Worm (Caenorhabditis elegans) whole organism, mixed stage, embryonic: ENCODE measurements around the gene wdfy-2.

Source experiments
- M03D4.4 ChIP-seq: sonication (generic microtip); optimal IDR thresholded peaks from 2 replicates; lab custom pipeline; 2017; ENCODE audit warnings: mild to moderate bottlenecking, missing genetic modification characterization, missing compliant biosample characterization
- bed-3 ChIP-seq: fragments of 200-800 bp; sonication (Bioruptor generic); optimal IDR thresholded peaks from 3 replicates; lab custom pipeline; 2018; ENCODE audit warnings: mild to moderate bottlenecking, missing genetic modification characterization, moderate library complexity, missing compliant biosample characterization
- blmp-1 ChIP-seq: fragments of 150-350 bp; optimal IDR thresholded peaks from 2 replicates; lab custom pipeline; 2014; ENCODE audit warnings: missing biosample characterization, missing genetic modification characterization
- ceh-39 ChIP-seq: fragments of 150-350 bp; optimal IDR thresholded peaks from 2 replicates; lab custom pipeline; 2014; ENCODE audit warnings: missing biosample characterization, missing genetic modification characterization
- ceh-43 ChIP-seq: fragments of 200-800 bp; sonication (Bioruptor generic); optimal IDR thresholded peaks from 2 replicates; lab custom pipeline; 2018; ENCODE audit warnings: mild to moderate bottlenecking, missing genetic modification characterization, moderate library complexity, missing compliant biosample characterization
- ceh-83 ChIP-seq: fragments of 200-800 bp; sonication (Bioruptor generic); optimal IDR thresholded peaks from 2 replicates; lab custom pipeline; 2018; ENCODE audit warnings: mild to moderate bottlenecking, missing genetic modification characterization, missing compliant biosample characterization
- ces-1 ChIP-seq: fragments of 150-350 bp; optimal IDR thresholded peaks from 2 replicates; lab custom pipeline; 2014; ENCODE audit warnings: missing biosample characterization, missing genetic modification reagents, missing genetic modification characterization
- cnd-1 ChIP-seq: fragments of 200-800 bp; sonication (Bioruptor generic); optimal IDR thresholded peaks from 2 replicates; lab custom pipeline; 2018; ENCODE audit warnings: mild to moderate bottlenecking, missing genetic modification characterization, missing compliant biosample characterization
- drap-1 ChIP-seq: fragments of 200-800 bp; sonication (Bioruptor generic); optimal IDR thresholded peaks from 3 replicates; lab custom pipeline; 2018; ENCODE audit warnings: mild to moderate bottlenecking, missing genetic modification characterization, missing compliant biosample characterization
- elt-3 ChIP-seq: fragments of 150-350 bp; optimal IDR thresholded peaks from 2 replicates; lab custom pipeline; 2014; ENCODE audit warnings: missing biosample characterization, missing genetic modification characterization
- flh-1 ChIP-seq: fragments of 200-800 bp; sonication (Bioruptor generic); optimal IDR thresholded peaks from 2 replicates; lab custom pipeline; 2018; ENCODE audit warnings: mild to moderate bottlenecking, missing genetic modification characterization, moderate library complexity, missing compliant biosample characterization
- ham-2 ChIP-seq: fragments of 200-800 bp; sonication (Bioruptor generic); optimal IDR thresholded peaks from 2 replicates; lab custom pipeline; 2018; ENCODE audit warnings: mild to moderate bottlenecking, missing genetic modification characterization, missing compliant biosample characterization
- hlh-1 ChIP-seq: fragments of 150-350 bp; optimal IDR thresholded peaks from 2 replicates; lab custom pipeline; 2014; ENCODE audit warnings: missing biosample characterization, missing genetic modification reagents, missing genetic modification characterization
- lin-13 ChIP-seq: fragments of 150-350 bp; optimal IDR thresholded peaks from 2 replicates; lab custom pipeline; 2014; ENCODE audit warnings: missing biosample characterization, missing genetic modification characterization
- lin-32 ChIP-seq: fragments of 200-800 bp; sonication (Bioruptor generic); optimal IDR thresholded peaks from 2 replicates; lab custom pipeline; 2018; ENCODE audit warnings: mild to moderate bottlenecking, missing genetic modification characterization, missing compliant biosample characterization
- lsy-2 ChIP-seq: fragments of 150-350 bp; optimal IDR thresholded peaks from 2 replicates; lab custom pipeline; 2014; ENCODE audit warnings: missing biosample characterization, missing genetic modification characterization
- mab-5 ChIP-seq: fragments of 150-350 bp; optimal IDR thresholded peaks from 2 replicates; lab custom pipeline; 2014; ENCODE audit warnings: missing biosample characterization, missing genetic modification characterization
- mep-1 ChIP-seq: fragments of 150-350 bp; optimal IDR thresholded peaks from 2 replicates; lab custom pipeline; 2017; ENCODE audit warnings: missing biosample characterization, missing genetic modification reagents, missing genetic modification characterization, inconsistent platforms
- mls-2 ChIP-seq: sonication (generic microtip); optimal IDR thresholded peaks from 2 replicates; lab custom pipeline; 2016; ENCODE audit warnings: mild to moderate bottlenecking, missing genetic modification characterization, moderate library complexity, missing compliant biosample characterization
- nhr-12 ChIP-seq: fragments of 150-350 bp; optimal IDR thresholded peaks from 2 replicates; lab custom pipeline; 2014; ENCODE audit warnings: missing biosample characterization, missing genetic modification characterization
- nhr-2 ChIP-seq: fragments of 150-350 bp; optimal IDR thresholded peaks from 2 replicates; lab custom pipeline; 2014; ENCODE audit warnings: missing biosample characterization, missing genetic modification characterization
- nhr-237 ChIP-seq: fragments of 150-350 bp; optimal IDR thresholded peaks from 2 replicates; lab custom pipeline; 2014; ENCODE audit warnings: missing biosample characterization, missing genetic modification characterization
- nhr-28 ChIP-seq: fragments of 150-350 bp; optimal IDR thresholded peaks from 2 replicates; lab custom pipeline; 2014; ENCODE audit warnings: missing biosample characterization, missing genetic modification characterization
- nhr-76 ChIP-seq: sonication (generic microtip); optimal IDR thresholded peaks from 2 replicates; lab custom pipeline; 2017; ENCODE audit warnings: missing biosample characterization, missing genetic modification characterization
- pha-4 ChIP-seq: fragments of 150-350 bp; optimal IDR thresholded peaks from 2 replicates; lab custom pipeline; 2018; ENCODE audit warnings: missing biosample characterization, missing genetic modification reagents, missing genetic modification characterization
- sem-2 ChIP-seq: fragments of 200-800 bp; sonication (Bioruptor generic); optimal IDR thresholded peaks from 2 replicates; lab custom pipeline; 2018; ENCODE audit warnings: mild to moderate bottlenecking, missing genetic modification characterization, missing compliant biosample characterization
- snpc-4 ChIP-seq: fragments of 150-350 bp; optimal IDR thresholded peaks from 2 replicates; lab custom pipeline; 2014; ENCODE audit warnings: missing biosample characterization, missing genetic modification characterization
- sptf-1 ChIP-seq: sonication (generic microtip); optimal IDR thresholded peaks from 2 replicates; lab custom pipeline; 2017; ENCODE audit warnings: mild to moderate bottlenecking, missing genetic modification characterization, moderate library complexity, missing compliant biosample characterization
- tbx-8 ChIP-seq: fragments of 200-800 bp; sonication (Bioruptor generic); optimal IDR thresholded peaks from 2 replicates; lab custom pipeline; 2018; ENCODE audit warnings: mild to moderate bottlenecking, missing genetic modification characterization, moderate library complexity, missing compliant biosample characterization
- unc-120 ChIP-seq: sonication (generic microtip); optimal IDR thresholded peaks from 2 replicates; lab custom pipeline; 2017; ENCODE audit warnings: missing genetic modification characterization, missing compliant biosample characterization; ENCODE audit not compliant: poor library complexity, severe bottlenecking
- unc-39 ChIP-seq: fragments of 150-350 bp; optimal IDR thresholded peaks from 2 replicates; lab custom pipeline; 2014; ENCODE audit warnings: missing biosample characterization, missing genetic modification characterization
- unc-62 ChIP-seq: fragments of 150-350 bp; optimal IDR thresholded peaks from 2 replicates; lab custom pipeline; 2014; ENCODE audit warnings: missing biosample characterization, missing genetic modification reagents, missing genetic modification characterization
- zip-8 ChIP-seq: fragments of 150-350 bp; optimal IDR thresholded peaks from 2 replicates; lab custom pipeline; 2014; ENCODE audit warnings: missing biosample characterization, missing genetic modification characterization
- ztf-11 ChIP-seq: fragments of 150-350 bp; optimal IDR thresholded peaks from 2 replicates; lab custom pipeline; 2014; ENCODE audit warnings: missing biosample characterization, missing genetic modification characterization

Gene wdfy-2

DNA sequence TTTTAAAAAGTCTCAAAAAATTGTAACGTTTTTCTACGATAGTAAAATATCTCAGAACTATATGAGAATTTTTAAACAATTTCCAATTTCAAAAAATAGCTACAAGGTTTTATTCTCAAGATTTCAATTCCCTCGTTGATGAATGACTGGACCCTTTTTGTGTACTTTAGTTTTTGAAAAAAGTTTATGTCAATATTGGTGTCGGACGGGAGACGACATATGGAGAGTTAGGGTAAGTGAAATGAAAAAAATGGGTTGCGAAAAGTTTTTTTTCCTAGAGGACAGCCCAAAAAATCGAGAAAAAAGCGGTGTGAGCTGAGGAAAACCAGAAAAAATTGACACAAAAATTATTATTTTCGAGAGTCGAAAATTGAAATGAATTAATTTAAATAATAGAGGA lies 38.8 kb upstream of the wdfy-2 start:
- no peak for TF ChIP-seq sem-2
- TF ChIP-seq lin-13 (tag; lab: Kevin White, UChicago), result no peak
- no peak for TF ChIP-seq ztf-11 (tag; lab: Kevin White, UChicago)
- no peak for TF ChIP-seq mab-5 (tag; lab: Kevin White, UChicago)
- TF ChIP-seq nhr-237 (tag; lab: Kevin White, UChicago), result no peak
- no peak for TF ChIP-seq sptf-1 (tag; lab: Kevin White, UChicago)
- no peak for TF ChIP-seq ham-2
- TF ChIP-seq unc-120 (tag; lab: Kevin White, UChicago), result no peak
- TF ChIP-seq zip-8 (tag; lab: Kevin White, UChicago), result no peak
- TF ChIP-seq nhr-28 (tag; lab: Kevin White, UChicago), result no peak
- no peak for TF ChIP-seq elt-3
- TF ChIP-seq pha-4 (tag; lab: Kevin White, UChicago), result no peak
- no peak for TF ChIP-seq bed-3 (GFP tag; lab: Kevin White, UChicago)
- no peak for TF ChIP-seq unc-39
- TF ChIP-seq nhr-76 (tag; lab: Kevin White, UChicago), result no peak
- no peak for TF ChIP-seq drap-1 (GFP tag; lab: Kevin White, UChicago)
- TF ChIP-seq lin-32 (GFP tag; lab: Kevin White, UChicago), result no peak
- no peak for TF ChIP-seq blmp-1 (tag; lab: Kevin White, UChicago)
- TF ChIP-seq mep-1 (tag; lab: Kevin White, UChicago), result no peak
- no peak for TF ChIP-seq M03D4.4 (tag; lab: Kevin White, UChicago)
- TF ChIP-seq, all 35 proteins: peak for 0

DNA sequence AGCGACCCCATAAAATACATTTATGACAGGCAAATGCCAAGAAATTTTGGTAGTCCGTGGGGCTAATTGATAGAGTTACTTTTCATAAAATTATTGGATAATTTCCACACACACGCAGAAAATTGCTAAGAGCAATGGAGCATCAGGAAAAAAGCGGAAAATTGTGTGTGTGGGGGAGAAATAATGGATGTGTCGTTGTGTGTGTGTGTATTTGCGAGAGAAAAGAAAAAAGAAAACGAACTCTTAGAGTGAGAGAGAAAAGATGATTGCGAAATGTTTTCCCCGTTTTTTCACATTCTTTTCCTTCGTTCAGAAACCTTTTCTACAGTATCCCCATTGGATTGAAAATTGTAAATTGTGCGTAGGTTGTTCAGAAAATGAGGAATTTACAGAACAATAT lies 38.1 kb upstream of the wdfy-2 start:
- TF ChIP-seq bed-3 (GFP tag; lab: Kevin White, UChicago) (no peak), ces-1 (GFP tag; lab: Kevin White, UChicago) (peak; percentile 44), tbx-8 (GFP tag; lab: Kevin White, UChicago) (no peak), snpc-4 (tag; lab: Kevin White, UChicago) (no peak)

DNA sequence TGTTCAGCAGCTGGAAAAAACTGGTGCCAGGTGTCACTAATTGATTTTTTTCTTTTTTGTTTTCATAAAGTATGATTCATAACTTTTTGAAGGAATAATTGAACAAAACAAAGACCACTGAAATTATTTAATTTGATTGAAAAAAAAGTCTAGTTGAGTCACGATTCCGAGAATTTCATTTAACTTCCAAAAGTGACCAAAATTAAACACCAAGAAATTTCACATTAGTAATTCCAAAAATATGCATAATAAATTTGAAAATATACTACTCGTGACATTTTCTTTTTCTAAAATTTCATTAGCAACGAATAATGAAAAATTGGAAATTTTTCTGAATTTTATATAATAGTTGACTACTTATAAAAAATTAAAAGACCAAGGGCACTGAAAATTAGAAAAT lies 37.6 kb upstream of the wdfy-2 start:
- TF ChIP-seq sptf-1 (tag; lab: Kevin White, UChicago) (no peak), ceh-39 (tag; lab: Kevin White, UChicago) (no peak), drap-1 (GFP tag; lab: Kevin White, UChicago) (no peak), snpc-4 (tag; lab: Kevin White, UChicago) (no peak), blmp-1 (tag; lab: Kevin White, UChicago) (no peak), mls-2 (tag; lab: Kevin White, UChicago) (no peak), pha-4 (tag; lab: Kevin White, UChicago) (no peak)

DNA sequence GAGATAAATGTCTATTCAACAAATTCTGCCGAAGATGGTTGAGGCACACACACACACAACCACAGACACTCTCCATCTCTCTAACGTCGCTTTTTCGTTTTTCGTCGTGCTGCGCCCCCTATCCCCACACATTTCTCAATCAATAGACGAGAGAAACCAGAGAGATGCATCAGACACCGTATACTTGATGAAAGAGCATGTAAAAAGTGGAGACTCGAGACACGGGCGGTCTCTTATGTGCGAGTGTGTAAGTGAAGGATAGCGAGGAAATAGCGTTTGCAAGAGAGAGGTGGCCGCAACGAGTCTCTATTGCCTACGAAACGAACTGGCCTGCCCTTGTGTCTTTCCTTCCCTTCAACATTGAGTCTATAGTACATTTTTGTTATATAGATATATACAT lies 36.9 kb upstream of the wdfy-2 start:
- TF ChIP-seq ztf-11 (tag; lab: Kevin White, UChicago), result peak; percentile 20
- TF ChIP-seq mls-2 (tag; lab: Kevin White, UChicago), result peak; percentile 78
- TF ChIP-seq nhr-2 (tag; lab: Kevin White, UChicago), result peak; percentile 53
- no peak for TF ChIP-seq blmp-1 (tag; lab: Kevin White, UChicago)
- no peak for TF ChIP-seq ceh-83 (GFP tag; lab: Kevin White, UChicago)
- TF ChIP-seq ces-1 (GFP tag; lab: Kevin White, UChicago), result peak; percentile 87
- TF ChIP-seq zip-8 (tag; lab: Kevin White, UChicago), result no peak
- no peak for TF ChIP-seq ceh-43
- peak; percentile 91 for TF ChIP-seq pha-4 (tag; lab: Kevin White, UChicago)
- TF ChIP-seq lsy-2, result peak; percentile 82
- peak; percentile 21 for TF ChIP-seq lin-13 (tag; lab: Kevin White, UChicago)
- TF ChIP-seq bed-3 (GFP tag; lab: Kevin White, UChicago), result no peak
- TF ChIP-seq ceh-39 (tag; lab: Kevin White, UChicago), result peak; percentile 75
- peak; percentile 77 for TF ChIP-seq unc-62 (GFP tag; lab: Kevin White, UChicago)
- no peak for TF ChIP-seq unc-39
- TF ChIP-seq nhr-76 (tag; lab: Kevin White, UChicago), result no peak
- peak; percentile 53 for TF ChIP-seq sptf-1 (tag; lab: Kevin White, UChicago)
- TF ChIP-seq flh-1 (GFP tag; lab: Kevin White, UChicago), result no peak
- peak; percentile 67 for TF ChIP-seq unc-120 (tag; lab: Kevin White, UChicago)
- TF ChIP-seq ham-2, result peak; percentile 58
- TF ChIP-seq cnd-1, result peak; percentile 50
- TF ChIP-seq elt-3, result peak; percentile 2
- peak; percentile 75 for TF ChIP-seq mep-1 (tag; lab: Kevin White, UChicago)
- no peak for TF ChIP-seq sem-2
- no peak for TF ChIP-seq nhr-12 (tag; lab: Kevin White, UChicago)
- TF ChIP-seq nhr-28 (tag; lab: Kevin White, UChicago), result no peak
- TF ChIP-seq lin-32 (GFP tag; lab: Kevin White, UChicago), result no peak
- TF ChIP-seq drap-1 (GFP tag; lab: Kevin White, UChicago), result peak; percentile 65
- peak; percentile 78 for TF ChIP-seq hlh-1
- no peak for TF ChIP-seq mab-5 (tag; lab: Kevin White, UChicago)
- TF ChIP-seq nhr-237 (tag; lab: Kevin White, UChicago), result peak; percentile 85
